Fruit fly (Drosophila melanogaster): ENCODE results near the gene mmm.

Gene mmm

dm6 chr3L:7583154-7583553 is at the start of gene mmm:
Gene mmm (plus strand): TSS chr3L:7583454.
- TF ChIP-seq pho (GFP tag; optimal IDR thresholded peaks at IDR 0.05) (no peak), lov (optimal IDR thresholded peaks at IDR 0.05) (no peak), lov (GFP tag; IDR thresholded peaks at IDR 0.05) (no peak)

- TF ChIP-seq CG13775 (GFP tag; optimal IDR thresholded peaks at IDR 0.05) (no peak), CG13424 (tag; optimal IDR thresholded peaks at IDR 0.05) (no peak), pnt (GFP tag; optimal IDR thresholded peaks at IDR 0.05) (no peak), HHEX (GFP tag; optimal IDR thresholded peaks at IDR 0.05) (no peak), CG33557 (GFP tag; optimal IDR thresholded peaks at IDR 0.05) (no peak), CG1832 (GFP tag; optimal IDR thresholded peaks at IDR 0.05) (no peak), dmrt11E (tag; optimal IDR thresholded peaks at IDR 0.05) (no peak), CG7839 (tag; optimal IDR thresholded peaks at IDR 0.05) (no peak), CG11093 (GFP tag; IDR thresholded peaks at IDR 0.05) (no peak), Oaz (GFP tag; IDR thresholded peaks at IDR 0.05) (no peak), CG6254 (GFP tag; optimal IDR thresholded peaks at IDR 0.05) (no peak), da (GFP tag; optimal IDR thresholded peaks at IDR 0.05) (no peak), Dll (GFP tag; IDR thresholded peaks at IDR 0.05; ENCODE audit: partially characterized antibody) (no peak), chinmo (GFP tag; IDR thresholded peaks at IDR 0.05; ENCODE audit: partially characterized antibody) (no peak), zen2 (GFP tag; IDR thresholded peaks at IDR 0.05; ENCODE audit: partially characterized antibody) (no peak), sna (GFP tag; IDR thresholded peaks at IDR 0.05; ENCODE audit: partially characterized antibody) (no peak), exex (tag; optimal IDR thresholded peaks at IDR 0.05) (no peak)
Measured at dm6 chr3L:7539736-7540135, 43.5 kb upstream of the mmm start, which contains the start of gene CG16998. Gene CG16998 (minus strand): TSS chr3L:7539836.

dm6 chr3L:7541068-7541467 is 42.2 kb upstream of the mmm start, which contains the start of gene CG32374:
Gene CG32374 (minus strand): TSS chr3L:7541168.
- TF ChIP-seq org-1 (GFP tag; optimal IDR thresholded peaks at IDR 0.05) (no peak), CG31365 (tag; optimal IDR thresholded peaks at IDR 0.05) (no peak), dmrt11E (tag; optimal IDR thresholded peaks at IDR 0.05) (no peak), B-H1 (GFP tag; IDR thresholded peaks at IDR 0.05) (no peak), Hmx (GFP tag; optimal IDR thresholded peaks at IDR 0.05) (no peak), CTCF (GFP tag; optimal IDR thresholded peaks at IDR 0.05) (no peak), usp (GFP tag; optimal IDR thresholded peaks at IDR 0.05) (no peak), CG7786 (GFP tag; optimal IDR thresholded peaks at IDR 0.05) (no peak), Rx (GFP tag; IDR thresholded peaks at IDR 0.05) (no peak), CG2889 (GFP tag; IDR thresholded peaks at IDR 0.05) (no peak), CG2875 (GFP tag; optimal IDR thresholded peaks at IDR 0.05) (no peak), CG4820 (GFP tag; optimal IDR thresholded peaks at IDR 0.05) (no peak), CG6689 (GFP tag; IDR thresholded peaks at IDR 0.05) (no peak), Vsx1 (GFP tag; optimal IDR thresholded peaks at IDR 0.05) (no peak), sna (GFP tag; IDR thresholded peaks at IDR 0.05; ENCODE audit: partially characterized antibody) (no peak)

DNA sequence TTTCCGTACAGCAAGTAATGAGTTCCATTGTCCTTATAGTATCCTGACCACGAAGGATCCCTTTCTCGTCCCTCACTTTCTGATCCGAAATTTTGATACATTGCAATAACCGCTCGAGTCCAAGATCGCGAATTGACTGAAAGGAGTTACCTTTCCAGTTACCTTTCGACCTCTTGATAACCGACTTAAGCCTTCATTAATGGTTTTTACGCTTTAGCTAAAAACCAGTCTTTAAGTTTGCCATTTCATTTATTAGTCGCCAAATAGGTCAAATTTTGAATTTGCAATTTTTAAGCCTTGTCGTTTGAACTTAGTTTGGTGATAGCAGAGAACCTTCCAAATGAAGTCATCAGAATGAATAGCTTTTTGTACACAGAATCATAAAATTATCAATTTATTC is 40.9 kb upstream of the mmm start, which contains the start of gene CG32376:
CG32376 (minus strand) TSS at position 101 of the 400 bp plus-strand sequence.
- TF ChIP-seq dpn (GFP tag; optimal IDR thresholded peaks at IDR 0.05) (no peak), Poxn (GFP tag; IDR thresholded peaks at IDR 0.05) (no peak), al (GFP tag; IDR thresholded peaks at IDR 0.05) (no peak), kni (GFP tag; optimal IDR thresholded peaks at IDR 0.05) (no peak), CG6654 (GFP tag; optimal IDR thresholded peaks at IDR 0.05) (no peak), CG6765 (GFP tag; optimal IDR thresholded peaks at IDR 0.05) (no peak), CG31388 (GFP tag; optimal IDR thresholded peaks at IDR 0.05) (no peak), gsb (GFP tag; IDR thresholded peaks at IDR 0.05) (no peak), repo (GFP tag; optimal IDR thresholded peaks at IDR 0.05) (no peak), CG4282 (GFP tag; optimal IDR thresholded peaks at IDR 0.05) (no peak), stwl (tag; optimal IDR thresholded peaks at IDR 0.05) (no peak), fd3F (GFP tag; optimal IDR thresholded peaks at IDR 0.05) (no peak), Meics (GFP tag; optimal IDR thresholded peaks at IDR 0.05) (no peak), Bteb2 (GFP tag; optimal IDR thresholded peaks at IDR 0.05) (no peak), mam (GFP tag; optimal IDR thresholded peaks at IDR 0.05) (no peak), Hand (GFP tag; optimal IDR thresholded peaks at IDR 0.05) (no peak), wor (GFP tag; IDR thresholded peaks at IDR 0.05) (no peak)

Measured in whole organism, embryonic.